Worm (Caenorhabditis elegans) whole organism, young adult: ENCODE data around the gene srx-68.

Source experiments
- C17E4.6 ChIP-seq: fragments of 200-800 bp; sonication (Bioruptor generic); IDR thresholded peaks from 2 replicates; pipeline ENCODE4 v1.3.6; 2022; ENCODE audit warnings: missing genetic modification reagents, missing genetic modification characterization, missing compliant biosample characterization
- K11D2.4 ChIP-seq: fragments of 200-800 bp; sonication (Bioruptor generic); IDR thresholded peaks from 2 replicates; pipeline ENCODE4 v1.3.6; 2022; ENCODE audit warnings: missing genetic modification reagents, missing genetic modification characterization, missing compliant biosample characterization
- T07F8.4 ChIP-seq: sonication (generic microtip); optimal IDR thresholded peaks from 2 replicates; lab custom pipeline; 2016; ENCODE audit warnings: mild to moderate bottlenecking, missing genetic modification characterization, moderate library complexity, missing compliant biosample characterization
- Y56A3A.18 ChIP-seq: fragments of 200-800 bp; sonication (Bioruptor generic); IDR thresholded peaks from 2 replicates; pipeline ENCODE4 v1.3.6; 2022; ENCODE audit warnings: missing genetic modification reagents, missing genetic modification characterization, missing compliant biosample characterization
- Y79H2A.3 ChIP-seq: fragments of 200-800 bp; sonication (Bioruptor generic); conservative IDR thresholded peaks from 2 replicates; pipeline ENCODE4 v1.3.6; 2022; ENCODE audit warnings: missing genetic modification reagents, missing genetic modification characterization, missing compliant biosample characterization
- akir-1 ChIP-seq: fragments of 200-800 bp; sonication (Bioruptor generic); optimal IDR thresholded peaks from 2 replicates; lab custom pipeline; 2018; ENCODE audit warnings: mild to moderate bottlenecking, missing genetic modification characterization, moderate library complexity, missing compliant biosample characterization
- aptf-2 ChIP-seq: fragments of 200-800 bp; sonication (Bioruptor generic); conservative IDR thresholded peaks from 2 replicates; pipeline ENCODE4 v1.3.6; 2022; ENCODE audit warnings: missing genetic modification reagents, missing genetic modification characterization, missing compliant biosample characterization
- aptf-3 ChIP-seq: fragments of 200-800 bp; sonication (Bioruptor generic); IDR thresholded peaks from 2 replicates; pipeline ENCODE4 v1.3.6; 2022; ENCODE audit warnings: missing genetic modification characterization, missing compliant biosample characterization
- attf-3 ChIP-seq: fragments of 200-800 bp; sonication (Bioruptor generic); conservative IDR thresholded peaks from 2 replicates; pipeline ENCODE4 v1.3.6; 2022; ENCODE audit warnings: missing genetic modification reagents, missing genetic modification characterization, missing compliant biosample characterization
- ceh-58 ChIP-seq: fragments of 200-800 bp; sonication (Bioruptor generic); IDR thresholded peaks from 2 replicates; pipeline ENCODE4 v1.3.6; 2022; ENCODE audit warnings: missing genetic modification characterization, missing compliant biosample characterization
- ceh-91 ChIP-seq: fragments of 200-800 bp; sonication (Bioruptor generic); IDR thresholded peaks from 2 replicates; pipeline ENCODE4 v1.3.6; 2022; ENCODE audit warnings: missing genetic modification reagents, missing genetic modification characterization, missing compliant biosample characterization
- die-1 ChIP-seq: sonication (generic microtip); optimal IDR thresholded peaks from 2 replicates; lab custom pipeline; 2016; ENCODE audit warnings: missing genotype, mild to moderate bottlenecking, missing genetic modification characterization, missing compliant biosample characterization
- efl-1 ChIP-seq: fragments of 150-350 bp; optimal IDR thresholded peaks from 2 replicates; lab custom pipeline; 2014; ENCODE audit warnings: missing biosample characterization, missing genetic modification reagents, missing genetic modification characterization
- egrh-3 ChIP-seq: fragments of 200-800 bp; sonication (Bioruptor generic); IDR thresholded peaks from 2 replicates; pipeline ENCODE4 v1.3.6; 2022; ENCODE audit warnings: missing genetic modification reagents, missing genetic modification characterization, missing compliant biosample characterization
- hmg-1.2 ChIP-seq: fragments of 200-800 bp; sonication (Bioruptor generic); IDR thresholded peaks from 2 replicates; pipeline ENCODE4 v1.3.6; 2022; ENCODE audit warnings: missing genetic modification reagents, missing genetic modification characterization, missing compliant biosample characterization
- hrde-1 ChIP-seq: sonication (generic microtip); optimal IDR thresholded peaks from 2 replicates; lab custom pipeline; 2016; ENCODE audit warnings: missing genetic modification characterization, mild to moderate bottlenecking, missing compliant biosample characterization, moderate library complexity, missing genotype, missing genetic modification reagents, borderline replicate concordance
- let-526 ChIP-seq: fragments of 200-800 bp; sonication (Bioruptor generic); IDR thresholded peaks from 2 replicates; pipeline ENCODE4 v1.3.6; 2022; ENCODE audit warnings: missing genetic modification reagents, missing genetic modification characterization, missing compliant biosample characterization
- lir-1 ChIP-seq: fragments of 200-800 bp; sonication (Bioruptor generic); conservative IDR thresholded peaks from 2 replicates; pipeline ENCODE4 v1.3.6; 2022; ENCODE audit warnings: missing genetic modification reagents, missing genetic modification characterization, missing compliant biosample characterization
- mes-4 ChIP-seq: sonication (generic microtip); optimal IDR thresholded peaks from 2 replicates; lab custom pipeline; 2016; ENCODE audit warnings: missing genotype, missing genetic modification characterization, missing compliant biosample characterization
- nfyb-1 ChIP-seq: fragments of 200-800 bp; sonication (Bioruptor generic); IDR thresholded peaks from 2 replicates; pipeline ENCODE4 v1.3.6; 2022; ENCODE audit warnings: missing genetic modification reagents, missing genetic modification characterization, missing compliant biosample characterization
- nhr-120 ChIP-seq: fragments of 200-800 bp; sonication (Bioruptor generic); IDR thresholded peaks from 2 replicates; pipeline ENCODE4 v1.3.6; 2022; ENCODE audit warnings: missing genetic modification characterization, missing compliant biosample characterization
- nhr-80 ChIP-seq: sonication (generic microtip); optimal IDR thresholded peaks from 2 replicates; lab custom pipeline; 2016; ENCODE audit warnings: missing genetic modification characterization, missing compliant biosample characterization
- sea-2 ChIP-seq: fragments of 200-800 bp; sonication (Bioruptor generic); IDR thresholded peaks from 2 replicates; pipeline ENCODE4 v1.3.6; 2022; ENCODE audit warnings: missing genetic modification characterization, missing compliant biosample characterization
- snpc-1.1 ChIP-seq: sonication (generic microtip); optimal IDR thresholded peaks from 2 replicates; lab custom pipeline; 2017; ENCODE audit warnings: missing genetic modification characterization, mild to moderate bottlenecking, missing compliant biosample characterization, antibody characterized with exemption, moderate library complexity, missing genotype, missing genetic modification reagents; ENCODE audit not compliant: insufficient read depth
- snpc-4 ChIP-seq, 5 experiments: fragments of 150-350 bp in 1 of 5; sonication (generic microtip) in 4 of 5; optimal IDR thresholded peaks; 2 replicates each; lab custom pipeline; 2014 to 2018; ENCODE audit warnings: missing genetic modification characterization in 5 of 5, missing biosample characterization in 3 of 5, antibody characterized with exemption in 2 of 5, mild to moderate bottlenecking in 2 of 5, missing compliant biosample characterization in 2 of 5, missing genotype in 2 of 5, moderate library complexity in 2 of 5, missing genetic modification reagents in 1 of 5
- tbx-9 ChIP-seq: sonication (generic microtip); optimal IDR thresholded peaks from 2 replicates; lab custom pipeline; 2016; ENCODE audit warnings: borderline replicate concordance, missing genetic modification characterization, inconsistent platforms, missing compliant biosample characterization
- tlf-1 ChIP-seq: fragments of 200-800 bp; sonication (Bioruptor generic); optimal IDR thresholded peaks from 2 replicates; lab custom pipeline; 2018; ENCODE audit warnings: mild to moderate bottlenecking, missing genetic modification characterization, missing compliant biosample characterization
- ztf-22 ChIP-seq: fragments of 200-800 bp; sonication (Bioruptor generic); optimal IDR thresholded peaks from 2 replicates; lab custom pipeline; 2018; ENCODE audit warnings: mild to moderate bottlenecking, missing genetic modification characterization, moderate library complexity, missing compliant biosample characterization
- ztf-25 ChIP-seq: fragments of 200-800 bp; sonication (Bioruptor generic); IDR thresholded peaks from 2 replicates; pipeline ENCODE4 v1.3.6; 2022; ENCODE audit warnings: missing genetic modification reagents, missing genetic modification characterization, missing compliant biosample characterization
- ztf-26 ChIP-seq: sonication (generic microtip); optimal IDR thresholded peaks from 2 replicates; lab custom pipeline; 2017; ENCODE audit warnings: missing genetic modification characterization, missing compliant biosample characterization
- ztf-3 ChIP-seq: fragments of 200-800 bp; sonication (Bioruptor generic); optimal IDR thresholded peaks from 2 replicates; lab custom pipeline; 2018; ENCODE audit warnings: mild to moderate bottlenecking, missing genetic modification characterization, missing compliant biosample characterization

Gene srx-68

DNA sequence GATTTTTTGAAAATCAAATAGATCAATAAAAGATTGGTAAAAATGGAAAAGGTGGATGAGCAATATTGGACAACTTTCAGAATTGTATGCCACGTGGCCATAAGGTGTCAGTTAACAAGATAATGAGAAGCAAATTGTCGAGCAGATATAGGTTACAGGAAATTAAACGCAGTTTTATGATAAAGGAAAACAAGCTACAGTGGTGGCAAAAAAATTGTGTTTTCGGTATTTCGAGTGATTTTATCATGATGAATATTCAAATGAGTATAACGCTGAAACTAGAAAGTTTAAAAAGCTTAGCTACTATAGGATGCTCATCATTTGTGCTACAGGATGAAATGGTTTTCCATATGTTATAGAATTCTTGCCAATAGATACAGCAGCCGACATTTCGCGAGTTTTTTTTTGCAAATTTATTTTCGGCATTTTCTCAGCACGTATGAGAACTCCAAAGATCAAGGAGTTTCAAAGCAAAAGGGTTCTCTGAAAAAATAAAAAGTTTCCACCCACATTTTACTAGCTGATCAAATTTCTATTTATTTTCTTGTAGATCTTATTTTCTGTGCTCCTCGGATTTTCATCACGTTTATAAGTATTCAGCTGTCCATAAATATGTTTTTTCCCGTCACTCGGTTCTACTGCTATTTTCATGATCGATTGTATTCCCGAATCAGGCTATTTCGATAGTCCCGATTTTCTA is 10.0 kb upstream of the srx-68 start, which contains the start of the genes str-229 and srh-190:
Gene str-229, minus strand, starts transcription at position 101 of the 700 bp plus-strand sequence.
Gene srh-190, plus strand, starts transcription at position 650 of the 700 bp plus-strand sequence.
- no peak for TF ChIP-seq mes-4 (tag; lab: Kevin White, UChicago)
- TF ChIP-seq ztf-26 (tag; lab: Kevin White, UChicago): no peak
- TF ChIP-seq akir-1 (GFP tag; lab: Kevin White, UChicago): no peak
- no peak for TF ChIP-seq hrde-1 (tag; lab: Kevin White, UChicago)
- no peak for TF ChIP-seq ztf-22 (GFP tag; lab: Kevin White, UChicago)
- no peak for TF ChIP-seq egrh-3 (GFP tag; lab: Robert Waterston, UW)

- TF ChIP-seq aptf-3 (GFP tag; lab: Robert Waterston, UW) (no peak), let-526 (GFP tag; lab: Robert Waterston, UW) (no peak), tlf-1 (GFP tag; lab: Kevin White, UChicago) (no peak), efl-1 (GFP tag; lab: Kevin White, UChicago) (no peak), lir-1 (no peak), attf-3 (GFP tag; lab: Robert Waterston, UW) (no peak), ceh-91 (no peak), ceh-58 (GFP tag; lab: Robert Waterston, UW) (no peak), C17E4.6 (GFP tag; lab: Robert Waterston, UW) (no peak)
Measured at ce11 chrV:3903424-3903823, 9.1 kb upstream of the srx-68 start.

ce11 chrV:3905841-3906240 is 6.7 kb upstream of the srx-68 start, which contains the start of gene nhr-156:
Gene nhr-156, plus strand, starts transcription at chrV:3906106.
- TF ChIP-seq aptf-3 (GFP tag; lab: Robert Waterston, UW): no peak
- no peak for TF ChIP-seq nfyb-1 (GFP tag; lab: Robert Waterston, UW)
- no peak for TF ChIP-seq snpc-1.1 (tag; lab: Kevin White, UChicago)
- no peak for TF ChIP-seq nhr-80 (tag; lab: Kevin White, UChicago)
- no peak for TF ChIP-seq Y79H2A.3 (GFP tag; lab: Robert Waterston, UW)
- no peak for TF ChIP-seq nhr-120 (GFP tag; lab: Robert Waterston, UW)
- no peak for TF ChIP-seq aptf-2 (GFP tag; lab: Robert Waterston, UW)
- TF ChIP-seq K11D2.4 (GFP tag; lab: Robert Waterston, UW): no peak
- TF ChIP-seq tbx-9 (tag; lab: Kevin White, UChicago): no peak
- no peak for TF ChIP-seq die-1 (tag; lab: Kevin White, UChicago)

- TF ChIP-seq T07F8.4 (no peak), ztf-3 (GFP tag; lab: Kevin White, UChicago) (no peak), nhr-120 (GFP tag; lab: Robert Waterston, UW) (0 out of 2 replicates have a peak, but pooled peaks have one; percentile 38), sea-2 (GFP tag; lab: Robert Waterston, UW) (no peak), Y56A3A.18 (GFP tag; lab: Robert Waterston, UW) (no peak), snpc-4 (GFP tag; optimal IDR thresholded peaks at IDR 0.05; lab: Kevin White, UChicago) (no peak), snpc-4 (tag; optimal IDR thresholded peaks at IDR 0.05; lab: Kevin White, UChicago) (peak in 2 of 4 experiments; percentile 60 to 79), hmg-1.2 (GFP tag; lab: Robert Waterston, UW) (no peak), ztf-25 (GFP tag; lab: Robert Waterston, UW) (no peak)
Measured at ce11 chrV:3913131-3913530, 559 bp downstream of the srx-68 start.
